Worm (Caenorhabditis elegans) whole organism, L4 larva: Measurements from ENCODE around the gene B0334.20.

Experiments
- Y5F2A.4 ChIP-seq: fragments of 200-800 bp; sonication (Bioruptor generic); optimal IDR thresholded peaks from 2 replicates; lab custom pipeline; 2018; ENCODE audit warnings: mild to moderate bottlenecking, missing genetic modification characterization, missing compliant biosample characterization
- ZK546.5 ChIP-seq, 2 experiments: sonication (generic microtip); optimal IDR thresholded peaks; 2 replicates each; lab custom pipeline; 2017; ENCODE audit warnings: missing biosample characterization in 2 of 2, missing genetic modification characterization in 2 of 2
- aha-1 ChIP-seq: fragments of 150-350 bp; peaks from one replicate; lab custom pipeline; 2014; ENCODE audit warnings: missing biosample characterization, missing genetic modification characterization
- cey-2 ChIP-seq: sonication (generic microtip); optimal IDR thresholded peaks from 3 replicates; lab custom pipeline; 2017; ENCODE audit warnings: missing genetic modification characterization, mild to moderate bottlenecking, missing compliant biosample characterization, antibody characterized with exemption, borderline replicate concordance; ENCODE audit not compliant: insufficient read depth
- egl-43 ChIP-seq: fragments of 200-800 bp; sonication (Bioruptor generic); IDR thresholded peaks from 2 replicates; pipeline ENCODE4 v1.3.6; 2022; ENCODE audit warnings: missing genetic modification reagents, missing genetic modification characterization, missing compliant biosample characterization
- fos-1 ChIP-seq: fragments of 150-350 bp; optimal IDR thresholded peaks from 2 replicates; lab custom pipeline; 2014; ENCODE audit warnings: missing biosample characterization, missing genetic modification characterization
- lin-13 ChIP-seq: fragments of 150-350 bp; optimal IDR thresholded peaks from 2 replicates; lab custom pipeline; 2014; ENCODE audit warnings: missing biosample characterization, missing genetic modification reagents, missing genetic modification characterization
- lin-39 ChIP-seq: fragments of 150-350 bp; optimal IDR thresholded peaks from 2 replicates; lab custom pipeline; 2014; ENCODE audit warnings: missing biosample characterization, missing genetic modification reagents, missing genetic modification characterization
- madf-5 ChIP-seq, 2 experiments: fragments of 200-800 bp; sonication (Bioruptor generic); IDR thresholded peaks; 2 replicates each; pipeline ENCODE4 v1.3.6; 2022; ENCODE audit warnings: missing compliant biosample characterization in 2 of 2, missing genetic modification characterization in 2 of 2
- nhr-6 ChIP-seq: fragments of 150-350 bp; optimal IDR thresholded peaks from 2 replicates; lab custom pipeline; 2014; ENCODE audit warnings: missing biosample characterization, missing genetic modification characterization
- pha-4 ChIP-seq, 2 experiments: fragments of 150-350 bp in 1 of 2; fragments of 200-800 bp in 1 of 2; sonication (Bioruptor generic) in 1 of 2; IDR thresholded peaks in 1 of 2; optimal IDR thresholded peaks in 1 of 2; 2 replicates each; pipeline versions ENCODE4 v1.3.6 to Lab custom; 2014 to 2022; ENCODE audit warnings: missing genetic modification characterization in 2 of 2, missing genetic modification reagents in 2 of 2, missing biosample characterization in 1 of 2, missing compliant biosample characterization in 1 of 2
- snpc-4 ChIP-seq: fragments of 150-350 bp; optimal IDR thresholded peaks from 2 replicates; lab custom pipeline; 2014; ENCODE audit warnings: missing biosample characterization, missing genetic modification characterization
- zag-1 ChIP-seq: fragments of 150-350 bp; optimal IDR thresholded peaks from 2 replicates; lab custom pipeline; 2014; ENCODE audit warnings: missing biosample characterization, missing genetic modification characterization

- TF ChIP-seq nhr-6 (tag; lab: Kevin White, UChicago) = no peak
- TF ChIP-seq madf-5 (GFP tag; IDR thresholded peaks at IDR 0.05; lab: Robert Waterston, UW) = no peak
- no peak for TF ChIP-seq lin-39 (tag; lab: Kevin White, UChicago)
- no peak for TF ChIP-seq aha-1 (tag; lab: Kevin White, UChicago)
- TF ChIP-seq lin-13 = no peak
- no peak for TF ChIP-seq egl-43 (GFP tag; lab: Robert Waterston, UW)
- no peak for TF ChIP-seq ZK546.5 (tag; optimal IDR thresholded peaks at IDR 0.05; lab: Kevin White, UChicago)
- no peak for TF ChIP-seq pha-4 (GFP tag; IDR thresholded peaks at IDR 0.05; lab: Robert Waterston, UW)
- no peak for TF ChIP-seq pha-4 (tag; optimal IDR thresholded peaks at IDR 0.05; lab: Kevin White, UChicago)
- TF ChIP-seq cey-2 (tag; lab: Kevin White, UChicago) = no peak
- no peak for TF ChIP-seq zag-1 (tag; lab: Kevin White, UChicago)
- no peak for TF ChIP-seq Y5F2A.4
- TF ChIP-seq snpc-4 (tag; lab: Kevin White, UChicago) = no peak
- TF ChIP-seq fos-1 (tag; lab: Kevin White, UChicago) = no peak
Measured at ce11 chrII:11463899-11464298, 36.4 kb downstream of the B0334.20 start.
